Fruit fly (Drosophila melanogaster) whole organism, larva: ENCODE data around the gene Sema1a.

Source experiments
- noc ChIP-seq: fragments of 200-800 bp; sonication (Bioruptor generic); optimal IDR thresholded peaks from 3 replicates; lab custom pipeline; 2019; ENCODE audit warnings: missing biosample characterization, mild to moderate bottlenecking, missing genetic modification characterization, moderate library complexity

Sema1a gene

dm6 chr2L:8534515-8535295 lies 7.2 kb upstream of the Sema1a start:
- TF ChIP-seq noc (tag; lab: Kevin White, UChicago): peak; percentile 94

- peak; percentile 90 for TF ChIP-seq noc (tag; lab: Kevin White, UChicago)
Observed at dm6 chr2L:8535394-8536176, 6.4 kb upstream of the Sema1a start.

DNA sequence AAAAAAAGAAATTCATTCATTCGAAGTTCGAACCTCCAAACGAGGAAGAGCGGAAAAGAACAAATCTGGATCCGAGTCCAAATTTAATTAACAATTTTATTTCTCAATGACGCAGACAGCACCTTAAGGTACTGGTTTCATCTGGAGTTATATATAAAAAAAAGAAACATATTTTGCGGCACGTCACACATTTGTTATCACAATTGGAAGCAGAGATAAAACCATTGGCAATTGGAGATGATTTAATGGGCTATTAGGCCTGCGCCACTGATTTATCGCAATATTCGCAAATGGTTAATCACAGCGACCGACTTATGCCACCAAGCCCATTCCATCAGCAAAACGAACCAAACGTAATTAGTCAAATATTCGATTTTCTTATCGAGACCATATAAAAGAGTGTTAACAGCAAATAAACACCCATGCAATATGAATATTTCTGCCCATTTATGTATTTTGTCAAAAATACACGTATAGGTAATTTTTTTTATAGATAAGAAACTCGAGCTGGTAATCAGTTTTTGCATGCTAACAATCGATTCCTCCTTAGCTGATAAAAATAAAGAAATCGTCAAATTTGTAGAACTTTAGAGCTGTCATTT lies 3.4 kb upstream of the Sema1a start:
- TF ChIP-seq noc (tag; lab: Kevin White, UChicago): peak; percentile 13

DNA sequence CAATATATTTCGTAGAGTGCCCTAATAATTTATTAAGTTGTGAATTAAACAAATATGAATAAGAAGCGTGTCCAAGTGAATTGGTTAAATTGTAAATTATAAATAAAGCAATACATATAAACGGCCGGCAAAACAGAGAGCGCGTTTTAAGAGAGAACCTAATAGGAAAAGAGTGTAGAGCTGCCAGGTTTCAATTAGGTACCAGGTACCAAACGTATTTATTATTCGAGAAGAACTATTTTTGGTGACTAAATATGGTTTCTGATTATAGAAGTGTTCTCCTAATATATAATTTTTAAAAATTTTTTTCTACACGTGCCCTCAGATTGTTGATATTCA lies 256 bp downstream of the Sema1a start:
- TF ChIP-seq noc (tag; lab: Kevin White, UChicago): no peak

- no peak for TF ChIP-seq noc (tag; lab: Kevin White, UChicago)
Observed at dm6 chr2L:8542639-8543038, 692 bp downstream of the Sema1a start.

dm6 chr2L:8543102-8543501 lies 1.2 kb downstream of the Sema1a start:
- TF ChIP-seq noc (tag; lab: Kevin White, UChicago): no peak

- TF ChIP-seq noc (tag; lab: Kevin White, UChicago): no peak
Observed at dm6 chr2L:8543731-8544359, 1.9 kb downstream of the Sema1a start.

DNA sequence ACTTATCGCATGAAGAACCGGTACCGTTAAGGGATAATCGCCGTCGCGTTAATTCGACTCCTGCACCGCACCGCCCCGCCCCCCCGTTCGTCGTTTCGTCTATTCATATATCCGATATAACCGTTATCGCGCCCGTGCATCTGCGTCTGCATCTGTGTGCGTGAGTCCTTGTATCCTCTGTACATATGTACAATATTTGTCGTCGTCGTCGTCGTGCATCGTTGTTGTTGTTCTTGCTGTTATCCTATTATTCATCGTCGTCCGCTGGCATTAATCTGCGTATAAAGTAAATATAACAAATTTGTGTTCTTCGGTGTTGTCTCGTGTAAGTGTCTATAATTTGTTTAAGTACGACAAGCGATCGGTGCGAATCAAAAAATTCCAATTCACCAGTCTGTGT lies 2.7 kb downstream of the Sema1a start:
- TF ChIP-seq noc (tag; lab: Kevin White, UChicago): no peak

DNA sequence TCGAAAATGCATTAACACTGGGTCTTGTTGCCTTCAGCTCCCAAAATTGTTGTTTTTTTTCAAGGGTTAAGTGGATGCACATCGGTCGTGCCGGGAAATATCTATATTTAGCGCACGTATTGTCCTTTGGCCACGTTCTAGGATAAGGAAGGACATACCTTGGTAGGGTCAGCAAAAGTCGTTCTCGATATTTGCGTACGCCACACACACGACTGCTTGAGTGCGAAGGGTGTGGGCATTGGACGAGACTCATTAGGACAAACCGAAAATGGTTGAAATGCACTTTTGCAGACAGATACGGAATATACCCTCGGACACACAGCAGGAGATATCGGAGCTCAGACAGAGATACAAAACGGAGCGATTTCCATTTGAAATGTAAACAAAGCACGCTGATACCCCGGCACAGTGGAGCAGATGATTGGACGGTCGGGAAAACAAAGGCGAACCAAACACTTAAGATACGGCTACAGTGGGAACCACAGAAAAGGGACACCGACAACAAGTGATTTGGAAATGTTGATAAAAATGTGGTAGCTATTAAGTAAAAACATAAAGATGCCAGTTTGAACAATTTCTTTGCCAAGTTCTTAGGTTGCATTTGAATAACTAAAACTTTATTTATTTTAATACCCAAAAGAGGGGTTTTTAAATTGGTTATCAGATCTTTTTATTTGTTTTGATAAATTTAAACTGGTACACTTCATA lies 3.6 kb downstream of the Sema1a start:
- no peak for TF ChIP-seq noc (tag; lab: Kevin White, UChicago)

dm6 chr2L:8548118-8548517 lies 6.2 kb downstream of the Sema1a start:
- no peak for TF ChIP-seq noc (tag; lab: Kevin White, UChicago)

DNA sequence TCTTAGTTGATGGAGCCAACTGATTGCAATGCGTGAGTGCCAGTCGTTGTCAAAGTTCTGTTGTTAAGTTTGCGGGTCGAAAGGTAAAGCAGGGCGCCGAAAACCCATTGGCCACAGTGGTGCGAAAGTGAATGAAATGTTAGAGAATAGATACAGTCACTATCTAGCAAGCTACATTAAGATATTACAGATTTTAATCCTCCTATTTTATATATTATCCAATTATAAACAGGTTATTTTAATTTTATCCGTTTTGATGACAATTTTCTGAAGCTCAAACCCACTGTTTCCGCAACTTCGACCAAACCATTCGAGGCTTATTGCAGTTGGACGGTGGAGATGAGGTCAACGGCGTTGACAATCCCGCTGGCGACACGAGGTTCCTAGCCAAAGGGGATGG lies 10.5 kb downstream of the Sema1a start:
- no peak for TF ChIP-seq noc (tag; lab: Kevin White, UChicago)

DNA sequence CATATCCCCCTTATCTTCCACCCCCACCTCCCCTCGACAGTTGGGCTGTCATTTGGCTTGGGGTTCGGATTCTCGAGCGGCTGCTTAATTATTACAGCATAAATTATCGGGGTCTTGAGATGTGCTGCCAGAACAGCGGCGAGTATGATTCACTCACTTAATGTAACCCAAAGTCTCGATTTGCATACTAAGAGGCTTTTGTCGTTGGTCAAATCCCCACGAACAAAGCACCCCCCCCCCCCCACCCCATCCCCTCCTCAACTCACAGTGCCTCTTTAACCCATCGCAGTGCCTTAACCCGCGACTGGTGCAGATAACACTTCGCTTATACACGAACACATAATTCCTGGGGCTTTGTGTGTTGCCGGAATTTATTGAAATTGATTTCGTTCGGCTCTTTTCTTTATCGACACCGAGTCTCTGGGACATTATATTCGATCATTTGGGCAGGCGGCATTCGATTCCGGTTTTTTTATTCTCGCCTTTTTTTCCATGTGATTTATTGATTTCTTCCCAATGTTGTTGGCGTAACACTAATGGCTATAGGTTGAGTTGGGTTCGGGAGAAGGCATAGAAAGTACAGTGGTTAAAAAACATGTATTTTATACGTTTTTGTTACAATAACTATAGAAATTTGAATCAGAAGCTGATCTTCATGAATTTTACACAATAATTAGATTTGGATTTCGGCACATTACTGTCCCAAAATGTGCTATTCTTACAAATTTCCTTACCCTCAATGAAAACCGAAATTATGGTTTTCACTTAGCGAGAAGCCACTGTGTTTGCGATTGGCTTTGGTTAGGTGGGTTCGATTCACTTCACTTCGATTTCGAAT lies 12.1 kb downstream of the Sema1a start:
- TF ChIP-seq noc (tag; lab: Kevin White, UChicago): peak; percentile 3

DNA sequence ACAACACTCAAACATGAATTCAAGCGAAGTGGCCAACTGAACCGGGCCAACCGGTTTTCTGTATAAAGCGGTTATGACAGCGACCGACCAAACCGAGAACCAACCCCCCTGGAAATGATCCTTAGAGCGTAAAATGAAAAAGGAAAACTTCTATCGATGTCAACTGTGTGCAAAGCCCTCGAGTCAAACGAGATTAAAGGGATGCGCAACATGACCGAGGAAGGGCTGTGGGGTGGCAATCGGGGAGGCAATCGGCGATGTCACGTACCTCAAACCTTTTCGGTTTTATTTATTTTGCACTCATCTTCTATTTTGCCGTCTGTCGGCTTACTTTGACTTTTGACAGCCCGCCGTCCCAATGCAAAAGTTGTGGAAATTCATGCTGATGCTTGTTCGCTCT lies 14.3 kb downstream of the Sema1a start:
- no peak for TF ChIP-seq noc (tag; lab: Kevin White, UChicago)

DNA sequence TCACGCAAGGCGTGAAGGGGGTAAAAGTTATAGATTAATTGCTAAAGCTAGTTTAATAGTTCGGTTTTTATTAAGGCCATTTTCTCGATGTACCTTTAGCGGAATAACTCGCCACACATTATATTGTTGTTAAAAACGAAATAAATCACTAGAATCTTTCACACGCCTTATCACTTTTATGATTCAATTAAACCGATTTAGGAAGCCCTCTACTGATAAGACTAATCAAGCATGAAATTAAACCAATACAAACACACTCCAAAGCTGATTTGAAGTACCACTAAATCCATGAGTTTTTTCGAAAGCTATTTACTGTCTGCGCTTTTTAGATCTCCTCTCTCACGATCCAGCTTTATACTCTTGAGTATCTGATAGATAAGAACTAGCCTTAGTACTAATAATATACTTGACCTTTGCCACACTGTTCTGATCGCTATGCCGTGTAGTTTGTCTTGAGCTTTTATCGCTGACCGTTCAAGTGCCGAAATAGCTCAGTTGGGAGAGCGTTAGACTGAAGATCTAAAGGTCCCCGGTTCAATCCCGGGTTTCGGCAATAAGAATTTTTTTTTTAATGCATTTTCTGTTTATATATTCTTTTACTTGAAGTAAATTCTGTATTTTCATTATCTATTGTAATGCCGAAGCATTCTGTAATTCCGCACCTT lies 28.6 kb downstream of the Sema1a start:
- peak; percentile 81 for TF ChIP-seq noc (tag; lab: Kevin White, UChicago)
